Worm (Caenorhabditis elegans) whole organism, L1 larva: ENCODE measurements around the gene cutl-2.

Experiments
- C34B4.2 ChIP-seq: sonication (generic microtip); optimal IDR thresholded peaks from 2 replicates; lab custom pipeline; 2017; ENCODE audit warnings: mild to moderate bottlenecking, missing genetic modification characterization, missing compliant biosample characterization
- F16B12.6 ChIP-seq: fragments of 150-350 bp; optimal IDR thresholded peaks from 2 replicates; lab custom pipeline; 2014; ENCODE audit warnings: missing biosample characterization, missing genetic modification characterization
- Y116A8C.19 ChIP-seq: sonication (generic microtip); optimal IDR thresholded peaks from 2 replicates; lab custom pipeline; 2016; ENCODE audit warnings: missing compliant biosample characterization, missing genetic modification characterization, borderline replicate concordance
- aha-1 ChIP-seq: fragments of 150-350 bp; optimal IDR thresholded peaks from 2 replicates; lab custom pipeline; 2014; ENCODE audit warnings: missing biosample characterization, missing genetic modification characterization
- aly-2 ChIP-seq: fragments of 150-350 bp; optimal IDR thresholded peaks from 2 replicates; lab custom pipeline; 2014; ENCODE audit warnings: missing biosample characterization, missing genetic modification characterization
- ceh-63 ChIP-seq: fragments of 200-800 bp; sonication (Bioruptor generic); optimal IDR thresholded peaks from 2 replicates; lab custom pipeline; 2018; ENCODE audit warnings: mild to moderate bottlenecking, missing genetic modification characterization, missing compliant biosample characterization
- ceh-8 ChIP-seq: fragments of 200-800 bp; sonication (Bioruptor generic); optimal IDR thresholded peaks from 2 replicates; lab custom pipeline; 2018; ENCODE audit warnings: mild to moderate bottlenecking, missing genetic modification characterization, moderate library complexity, missing compliant biosample characterization
- ceh-82 ChIP-seq, 3 experiments: fragments of 150-350 bp in 1 of 3; sonication (generic microtip) in 2 of 3; optimal IDR thresholded peaks; 2 replicates each; lab custom pipeline; 2014 to 2017; ENCODE audit warnings: missing biosample characterization in 3 of 3, missing genetic modification characterization in 3 of 3
- ceh-90 ChIP-seq: sonication (generic microtip); optimal IDR thresholded peaks from 2 replicates; lab custom pipeline; 2016; ENCODE audit warnings: missing genetic modification characterization, missing compliant biosample characterization
- ces-1 ChIP-seq: fragments of 150-350 bp; optimal IDR thresholded peaks from 2 replicates; lab custom pipeline; 2014; ENCODE audit warnings: missing biosample characterization, missing genetic modification reagents, missing genetic modification characterization
- efl-1 ChIP-seq, 4 experiments: fragments of 150-350 bp; optimal IDR thresholded peaks in 3 of 4; peaks in 1 of 4; 1 replicate in 1 of 4; 2 replicates in 3 of 4; lab custom pipeline; 2014; ENCODE audit warnings: missing biosample characterization in 2 of 4, missing genetic modification characterization in 2 of 4, missing genetic modification reagents in 2 of 4
- efl-3 ChIP-seq: fragments of 200-800 bp; sonication (Bioruptor generic); optimal IDR thresholded peaks from 2 replicates; lab custom pipeline; 2018; ENCODE audit warnings: mild to moderate bottlenecking, missing genetic modification characterization, missing compliant biosample characterization
- elt-2 ChIP-seq: sonication (generic microtip); optimal IDR thresholded peaks from 2 replicates; lab custom pipeline; 2016; ENCODE audit warnings: missing genetic modification characterization, mild to moderate bottlenecking, inconsistent platforms, missing compliant biosample characterization, missing genetic modification reagents
- ets-5 ChIP-seq: fragments of 200-800 bp; sonication (Bioruptor generic); IDR thresholded peaks from 2 replicates; pipeline ENCODE4 v1.3.6; 2022; ENCODE audit warnings: missing genetic modification characterization, missing compliant biosample characterization
- fkh-10 ChIP-seq: sonication (generic microtip); optimal IDR thresholded peaks from 2 replicates; lab custom pipeline; 2017; ENCODE audit warnings: missing biosample characterization, missing genetic modification reagents, missing genetic modification characterization
- fkh-4 ChIP-seq: sonication (generic microtip); optimal IDR thresholded peaks from 2 replicates; lab custom pipeline; 2016; ENCODE audit warnings: missing compliant biosample characterization, missing genetic modification characterization, borderline replicate concordance
- fkh-8 ChIP-seq: sonication (generic microtip); optimal IDR thresholded peaks from 2 replicates; lab custom pipeline; 2016; ENCODE audit warnings: mild to moderate bottlenecking, missing genetic modification characterization, missing compliant biosample characterization
- fos-1 ChIP-seq: fragments of 150-350 bp; optimal IDR thresholded peaks from 2 replicates; lab custom pipeline; 2014; ENCODE audit warnings: missing biosample characterization, missing genetic modification characterization
- hlh-17 ChIP-seq: fragments of 200-800 bp; sonication (Bioruptor generic); optimal IDR thresholded peaks from 2 replicates; lab custom pipeline; 2018; ENCODE audit warnings: missing genetic modification characterization, mild to moderate bottlenecking, missing compliant biosample characterization, moderate library complexity, borderline replicate concordance
- hlh-4 ChIP-seq: sonication (generic microtip); optimal IDR thresholded peaks from 2 replicates; lab custom pipeline; 2016; ENCODE audit warnings: mild to moderate bottlenecking, missing genetic modification characterization, missing compliant biosample characterization
- hpl-2 ChIP-seq: fragments of 150-350 bp; optimal IDR thresholded peaks from 2 replicates; lab custom pipeline; 2014; ENCODE audit warnings: missing biosample characterization, missing genetic modification reagents, missing genetic modification characterization
- irx-1 ChIP-seq: sonication (generic microtip); optimal IDR thresholded peaks from 2 replicates; lab custom pipeline; 2016; ENCODE audit warnings: missing genetic modification characterization, missing compliant biosample characterization
- isw-1 ChIP-seq: fragments of 200-800 bp; sonication (Bioruptor generic); IDR thresholded peaks from 2 replicates; pipeline ENCODE4 v1.3.6; 2022; ENCODE audit warnings: missing genetic modification characterization, missing compliant biosample characterization
- lin-14 ChIP-seq: fragments of 200-800 bp; sonication (Bioruptor generic); optimal IDR thresholded peaks from 2 replicates; lab custom pipeline; 2018; ENCODE audit warnings: mild to moderate bottlenecking, missing genetic modification characterization, moderate library complexity, missing compliant biosample characterization
- lin-35 ChIP-seq, 2 experiments: fragments of 150-350 bp; optimal IDR thresholded peaks; 2 replicates each; lab custom pipeline; 2014; ENCODE audit warnings: missing biosample characterization in 2 of 2, missing genetic modification characterization in 2 of 2, missing genetic modification reagents in 2 of 2
- lin-39 ChIP-seq: fragments of 150-350 bp; optimal IDR thresholded peaks from 2 replicates; lab custom pipeline; 2014; ENCODE audit warnings: missing biosample characterization, missing genetic modification reagents, missing genetic modification characterization
- lsy-2 ChIP-seq, 2 experiments: fragments of 150-350 bp; optimal IDR thresholded peaks; 2 replicates each; lab custom pipeline; 2014; ENCODE audit warnings: missing biosample characterization in 2 of 2, missing genetic modification characterization in 2 of 2
- mab-9 ChIP-seq: fragments of 200-800 bp; sonication (Bioruptor generic); IDR thresholded peaks from 2 replicates; pipeline ENCODE4 v1.3.6; 2022; ENCODE audit warnings: missing genetic modification reagents, missing genetic modification characterization, missing compliant biosample characterization
- mdl-1 ChIP-seq, 2 experiments: fragments of 150-350 bp; optimal IDR thresholded peaks; 2 replicates each; lab custom pipeline; 2014 to 2017; ENCODE audit warnings: missing biosample characterization in 2 of 2, missing genetic modification characterization in 2 of 2, inconsistent platforms in 1 of 2
- mep-1 ChIP-seq: fragments of 150-350 bp; optimal IDR thresholded peaks from 2 replicates; lab custom pipeline; 2014; ENCODE audit warnings: missing biosample characterization, missing genetic modification characterization
- nhr-11 ChIP-seq: fragments of 150-350 bp; optimal IDR thresholded peaks from 2 replicates; lab custom pipeline; 2014; ENCODE audit warnings: missing biosample characterization, missing genetic modification characterization
- nhr-12 ChIP-seq: sonication (generic microtip); optimal IDR thresholded peaks from 2 replicates; lab custom pipeline; 2017; ENCODE audit warnings: missing biosample characterization, missing genetic modification characterization
- nhr-19 ChIP-seq: fragments of 200-800 bp; sonication (Bioruptor generic); conservative IDR thresholded peaks from 2 replicates; pipeline ENCODE4 v1.3.6; 2022; ENCODE audit warnings: missing genetic modification characterization, missing compliant biosample characterization
- nhr-71 ChIP-seq: sonication (generic microtip); optimal IDR thresholded peaks from 2 replicates; lab custom pipeline; 2016; ENCODE audit warnings: mild to moderate bottlenecking, missing genetic modification characterization, moderate library complexity, missing compliant biosample characterization
- nhr-76 ChIP-seq: sonication (generic microtip); optimal IDR thresholded peaks from 2 replicates; lab custom pipeline; 2017; ENCODE audit warnings: missing biosample characterization, missing genetic modification characterization
- nhr-84 ChIP-seq: sonication (generic microtip); optimal IDR thresholded peaks from 2 replicates; lab custom pipeline; 2017; ENCODE audit warnings: missing biosample characterization, missing genetic modification characterization
- nhr-85 ChIP-seq: sonication (generic microtip); peaks from one replicate; lab custom pipeline; 2016; ENCODE audit warnings: missing genetic modification characterization, inconsistent platforms, missing compliant biosample characterization
- pax-3 ChIP-seq: fragments of 200-800 bp; sonication (Bioruptor generic); optimal IDR thresholded peaks from 2 replicates; lab custom pipeline; 2018; ENCODE audit warnings: mild to moderate bottlenecking, missing genetic modification characterization, moderate library complexity, missing compliant biosample characterization
- rnt-1 ChIP-seq: sonication (generic microtip); optimal IDR thresholded peaks from 2 replicates; lab custom pipeline; 2016; ENCODE audit warnings: mild to moderate bottlenecking, missing genetic modification characterization, moderate library complexity, missing compliant biosample characterization
- snpc-4 ChIP-seq: fragments of 150-350 bp; optimal IDR thresholded peaks from 2 replicates; lab custom pipeline; 2014; ENCODE audit warnings: missing biosample characterization, missing genetic modification characterization
- snu-23 ChIP-seq: sonication (generic microtip); optimal IDR thresholded peaks from 2 replicates; lab custom pipeline; 2016; ENCODE audit warnings: missing genetic modification characterization, missing compliant biosample characterization
- sptf-1 ChIP-seq: fragments of 150-350 bp; optimal IDR thresholded peaks from 2 replicates; lab custom pipeline; 2014; ENCODE audit warnings: missing biosample characterization, missing genetic modification characterization
- sup-37 ChIP-seq: fragments of 200-800 bp; sonication (Bioruptor generic); optimal IDR thresholded peaks from 2 replicates; lab custom pipeline; 2018; ENCODE audit warnings: mild to moderate bottlenecking, missing genetic modification characterization, missing compliant biosample characterization
- swsn-7 ChIP-seq: sonication (generic microtip); optimal IDR thresholded peaks from 2 replicates; lab custom pipeline; 2016; ENCODE audit warnings: missing genetic modification characterization, missing compliant biosample characterization
- tbx-2 ChIP-seq: sonication (generic microtip); optimal IDR thresholded peaks from 2 replicates; lab custom pipeline; 2016; ENCODE audit warnings: missing genetic modification characterization, missing compliant biosample characterization
- unc-130 ChIP-seq: fragments of 150-350 bp; optimal IDR thresholded peaks from 2 replicates; lab custom pipeline; 2017; ENCODE audit warnings: missing biosample characterization, missing genetic modification characterization, inconsistent platforms
- vab-15 ChIP-seq: sonication (generic microtip); optimal IDR thresholded peaks from 2 replicates; lab custom pipeline; 2017; ENCODE audit warnings: missing genotype, mild to moderate bottlenecking, missing genetic modification characterization, missing compliant biosample characterization
- xbp-1 ChIP-seq: sonication (generic microtip); optimal IDR thresholded peaks from 2 replicates; lab custom pipeline; 2016; ENCODE audit warnings: missing genetic modification characterization, missing compliant biosample characterization
- ztf-11 ChIP-seq, 2 experiments: sonication (generic microtip); optimal IDR thresholded peaks; 2 replicates each; lab custom pipeline; 2016 to 2017; ENCODE audit warnings: missing genetic modification characterization in 2 of 2, missing biosample characterization in 1 of 2, missing compliant biosample characterization in 1 of 2

Gene cutl-2

DNA sequence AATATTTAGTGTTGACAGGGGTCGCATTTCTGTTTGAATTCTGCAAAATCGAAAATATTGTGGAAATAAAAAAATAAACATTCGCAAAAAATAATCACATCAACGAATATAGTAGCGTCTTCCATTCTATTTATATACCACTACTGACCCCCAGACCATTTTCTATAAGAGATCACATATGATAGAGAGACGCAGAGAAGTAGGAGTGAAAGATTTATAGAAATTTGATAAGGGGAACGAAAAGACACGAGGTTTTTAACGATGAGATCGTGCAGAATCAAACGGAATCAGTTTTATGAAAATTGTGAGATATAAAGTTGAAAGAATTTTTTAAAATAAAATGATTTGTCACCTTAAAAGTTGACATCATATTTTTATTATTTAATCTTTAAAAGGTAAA, 27.8 kb upstream of the cutl-2 start (continued):
- no peak for TF ChIP-seq hlh-17 (GFP tag; lab: Kevin White, UChicago)
- TF ChIP-seq elt-2 (tag; lab: Kevin White, UChicago) = no peak
- no peak for TF ChIP-seq snpc-4 (tag; lab: Kevin White, UChicago)
- peak; percentile 46 for TF ChIP-seq snu-23 (GFP tag; lab: Kevin White, UChicago)
- TF ChIP-seq vab-15 (tag; lab: Kevin White, UChicago) = no peak
- no peak for TF ChIP-seq fkh-10 (GFP tag; lab: Kevin White, UChicago)
- TF ChIP-seq lin-35 (GFP tag; optimal IDR thresholded peaks at IDR 0.05; lab: Kevin White, UChicago) = peak in 1 of 2 experiments; percentile 27
- no peak for TF ChIP-seq nhr-84 (tag; lab: Kevin White, UChicago)
- no peak for TF ChIP-seq nhr-76 (tag; lab: Kevin White, UChicago)
- TF ChIP-seq Y116A8C.19 (tag; lab: Kevin White, UChicago) = no peak
- no peak for TF ChIP-seq sptf-1
- no peak for TF ChIP-seq nhr-12 (tag; lab: Kevin White, UChicago)
- no peak for TF ChIP-seq lin-39 (tag; lab: Kevin White, UChicago)
- TF ChIP-seq xbp-1 (tag; lab: Kevin White, UChicago) = no peak
- TF ChIP-seq fos-1 (tag; lab: Kevin White, UChicago) = no peak
- TF ChIP-seq ces-1 (GFP tag; lab: Kevin White, UChicago) = no peak
- no peak for TF ChIP-seq ceh-63 (GFP tag; lab: Kevin White, UChicago)
- peak in 1 of 2 experiments; percentile 23 for TF ChIP-seq lsy-2 (tag; optimal IDR thresholded peaks at IDR 0.05; lab: Kevin White, UChicago)

DNA sequence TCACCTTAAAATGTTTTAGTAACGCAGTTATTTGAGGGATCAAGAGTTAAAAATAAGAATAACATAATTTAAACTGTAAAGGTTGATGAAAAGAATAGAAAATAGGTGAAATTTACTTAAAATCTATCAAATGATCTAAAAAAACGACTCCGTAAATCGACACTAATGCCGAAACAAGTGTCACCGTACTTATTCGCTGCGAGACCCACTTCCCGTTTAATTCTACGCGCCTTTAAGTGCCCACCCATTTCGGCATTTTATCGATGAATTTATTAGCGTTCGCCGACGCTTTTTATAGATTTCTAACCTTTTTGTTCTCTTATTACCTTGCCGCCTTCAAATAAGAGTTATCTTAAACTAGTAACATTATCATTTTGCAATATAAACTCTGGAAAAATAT, 21.6 kb upstream of the cutl-2 start, which contains the start of the genes Y53C12B.1 and nos-3:
Gene Y53C12B.1, minus strand, starts transcription at position 10 of the 400 bp plus-strand sequence.
Gene nos-3, plus strand, starts transcription at position 248 of the 400 bp plus-strand sequence.
- TF ChIP-seq fkh-8 (tag; lab: Kevin White, UChicago) (peak; percentile 62), efl-1 (optimal IDR thresholded peaks at IDR 0.05; lab: Kevin White, UChicago) (peak; percentile 87 to 89), efl-1 (GFP tag; optimal IDR thresholded peaks at IDR 0.05 in 1 of 2; lab: Kevin White, UChicago) (peak; percentile 77 to 97), lin-14 (peak; percentile 80), aha-1 (tag; lab: Kevin White, UChicago) (no peak), nhr-71 (tag; lab: Kevin White, UChicago) (peak; percentile 85), mab-9 (GFP tag; lab: Robert Waterston, UW) (no peak), nhr-19 (GFP tag; lab: Robert Waterston, UW) (peak; percentile 82), efl-3 (GFP tag; lab: Kevin White, UChicago) (no peak), irx-1 (tag; lab: Kevin White, UChicago) (peak; percentile 68), ets-5 (no peak), mep-1 (tag; lab: Kevin White, UChicago) (peak; percentile 61), fkh-10 (GFP tag; lab: Kevin White, UChicago) (peak; percentile 27), ceh-82 (tag; optimal IDR thresholded peaks at IDR 0.05; lab: Kevin White, UChicago) (peak; percentile 54 to 84 (median 77)), fkh-4 (tag; lab: Kevin White, UChicago) (no peak), pax-3 (tag; lab: Kevin White, UChicago) (peak; percentile 28), hlh-4 (no peak), C34B4.2 (tag; lab: Kevin White, UChicago) (no peak), elt-2 (tag; lab: Kevin White, UChicago) (peak; percentile 28), isw-1 (GFP tag; lab: Robert Waterston, UW) (peak; percentile 89), ces-1 (GFP tag; lab: Kevin White, UChicago) (no peak), nhr-84 (tag; lab: Kevin White, UChicago) (no peak), mdl-1 (tag; optimal IDR thresholded peaks at IDR 0.05; lab: Kevin White, UChicago) (peak in 1 of 2 experiments; percentile 68), nhr-11 (tag; lab: Kevin White, UChicago) (peak; percentile 62), sup-37 (GFP tag; lab: Kevin White, UChicago) (no peak), ceh-90 (tag; lab: Kevin White, UChicago) (no peak), swsn-7 (tag; lab: Kevin White, UChicago) (peak; percentile 77), fos-1 (tag; lab: Kevin White, UChicago) (peak; percentile 42), hpl-2 (GFP tag; lab: Kevin White, UChicago) (no peak), xbp-1 (tag; lab: Kevin White, UChicago) (peak; percentile 80), unc-130 (tag; lab: Kevin White, UChicago) (peak; percentile 73), nhr-76 (tag; lab: Kevin White, UChicago) (no peak), aly-2 (tag; lab: Kevin White, UChicago) (peak; percentile 65), nhr-85 (tag; lab: Kevin White, UChicago) (peak; percentile 93), vab-15 (tag; lab: Kevin White, UChicago) (peak; percentile 41), rnt-1 (tag; lab: Kevin White, UChicago) (peak; percentile 83), tbx-2 (tag; lab: Kevin White, UChicago) (peak; percentile 75), F16B12.6 (tag; lab: Kevin White, UChicago) (peak; percentile 65), ztf-11 (tag; optimal IDR thresholded peaks at IDR 0.05; lab: Kevin White, UChicago) (no peak), ceh-8 (GFP tag; lab: Kevin White, UChicago) (peak; percentile 22)
